Fruit fly (Drosophila melanogaster) whole organism, wandering third instar larva: ENCODE measurements around the gene Pbp95.

Experiments used
- Abd-B ChIP-seq: fragments of >200 bp; optimal IDR thresholded peaks from 2 replicates; lab custom pipeline; 2017; ENCODE audit warnings: missing biosample characterization, missing genetic modification characterization
- Myc ChIP-seq: fragments of >200 bp; optimal IDR thresholded peaks from 2 replicates; lab custom pipeline; 2017
- N ChIP-seq: fragments of >200 bp; optimal IDR thresholded peaks from 2 replicates; lab custom pipeline; 2018; ENCODE audit warnings: missing biosample characterization, missing external identifiers, missing genetic modification characterization
- foxo ChIP-seq, 2 experiments: fragments of 200-800 bp; sonication (Bioruptor generic); optimal IDR thresholded peaks; 2 replicates in 1 of 2; 3 replicates in 1 of 2; lab custom pipeline; 2016 to 2017; ENCODE audit warnings: missing biosample characterization in 2 of 2, missing genetic modification characterization in 2 of 2
- h ChIP-seq: fragments of 200-800 bp; sonication (Bioruptor generic); optimal IDR thresholded peaks from 3 replicates; lab custom pipeline; 2016; ENCODE audit warnings: missing biosample characterization, mild to moderate bottlenecking, missing genetic modification characterization

DNA sequence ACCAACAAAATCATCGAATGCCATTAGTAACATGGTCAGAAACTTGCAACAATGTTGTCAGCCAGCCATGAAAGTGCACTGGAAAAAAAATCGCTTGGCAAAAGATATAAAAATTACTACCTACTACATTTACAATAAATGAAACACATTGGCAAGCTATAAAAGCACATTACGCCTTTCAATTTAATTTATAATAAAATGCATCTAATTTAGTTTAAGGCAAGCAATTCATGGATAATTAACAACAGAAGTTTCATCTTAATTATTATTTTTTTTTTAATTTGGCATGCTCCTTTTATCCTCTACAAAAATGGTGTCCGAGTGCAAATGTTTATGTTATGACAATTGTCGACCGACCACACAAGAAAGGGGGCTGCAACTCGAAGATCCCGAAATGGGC, 25.3 kb downstream of the Pbp95 start:
- TF ChIP-seq Myc (lab: Kevin White, UChicago): no peak
- TF ChIP-seq N: no peak
- TF ChIP-seq h (GFP tag; lab: Kevin White, UChicago): no peak
- no peak for TF ChIP-seq foxo (GFP tag; optimal IDR thresholded peaks at IDR 0.05; lab: Kevin White, UChicago)
- no peak for TF ChIP-seq Abd-B (GFP tag; lab: Kevin White, UChicago)
